Fruit fly (Drosophila melanogaster) whole organism, adult: ENCODE data around the gene Spc105R.
A peak's percentile ranks its signal among the peaks of the same experiment; 100 is the strongest.

Experiments used
- CG12768 ChIP-seq: fragments of 200-800 bp; sonication (Bioruptor generic); optimal IDR thresholded peaks from 2 replicates; lab custom pipeline; 2017; ENCODE audit warnings: missing biosample characterization, missing genetic modification characterization, mild to moderate bottlenecking, moderate library complexity, missing genetic modification reagents
- CG14711 ChIP-seq: fragments of 200-800 bp; sonication (Bioruptor generic); optimal IDR thresholded peaks from 2 replicates; lab custom pipeline; 2018; ENCODE audit warnings: missing biosample characterization, mild to moderate bottlenecking, missing genetic modification characterization, moderate library complexity
- CG1620 ChIP-seq: fragments of 200-800 bp; sonication (Bioruptor generic); optimal IDR thresholded peaks from 2 replicates; lab custom pipeline; 2016; ENCODE audit warnings: missing biosample characterization, missing genetic modification characterization
- Clk ChIP-seq: fragments of 200-800 bp; sonication (Bioruptor generic); optimal IDR thresholded peaks from 2 replicates; lab custom pipeline; 2017; ENCODE audit warnings: missing biosample characterization, missing genetic modification characterization
- Crg-1 ChIP-seq: fragments of 200-800 bp; sonication (Bioruptor generic); optimal IDR thresholded peaks from 2 replicates; lab custom pipeline; 2016; ENCODE audit warnings: missing biosample characterization, missing genetic modification characterization
- Hr96 ChIP-seq: fragments of 200-800 bp; sonication (Bioruptor generic); optimal IDR thresholded peaks from 2 replicates; lab custom pipeline; 2016; ENCODE audit warnings: missing biosample characterization, missing genetic modification characterization
- cic ChIP-seq: fragments of 200-800 bp; sonication (Bioruptor generic); optimal IDR thresholded peaks from 2 replicates; lab custom pipeline; 2017; ENCODE audit warnings: missing biosample characterization, mild to moderate bottlenecking, missing genetic modification characterization, moderate library complexity
- cnc ChIP-seq, 2 experiments: fragments of >200 bp; optimal IDR thresholded peaks; 2 replicates each; lab custom pipeline; 2017
- kay ChIP-seq: fragments of 200-800 bp; sonication (Bioruptor generic); peaks from one replicate; lab custom pipeline; 2016; ENCODE audit warnings: missing biosample characterization, missing genetic modification characterization, borderline replicate concordance
- toe ChIP-seq: fragments of 200-800 bp; sonication (Bioruptor generic); optimal IDR thresholded peaks from 2 replicates; lab custom pipeline; 2016; ENCODE audit warnings: missing biosample characterization, missing genetic modification characterization

- no peak for TF ChIP-seq cnc (optimal IDR thresholded peaks at IDR 0.05; lab: Kevin White, UChicago)
- peak; percentile 58 for TF ChIP-seq CG14711
- peak; percentile 31 for TF ChIP-seq Clk (GFP tag; lab: Kevin White, UChicago)
- TF ChIP-seq CG1620 (GFP tag; lab: Kevin White, UChicago): peak; percentile 39
- TF ChIP-seq CG12768: peak; percentile 50
- peak; percentile 30 for TF ChIP-seq Crg-1
- no peak for TF ChIP-seq Hr96
- TF ChIP-seq kay: peak; percentile 90
- TF ChIP-seq toe: no peak
- TF ChIP-seq cic (GFP tag; lab: Kevin White, UChicago): no peak
These were observed 28.1 kb upstream of the Spc105R start for dm6 chr3L:20771891-20772646.
